Worm (Caenorhabditis elegans) whole organism, L3 larva: Measurements from ENCODE around the gene mrps-26.

Experiments used
- ama-1 ChIP-seq: fragments of 150-350 bp; optimal IDR thresholded peaks from 2 replicates; lab custom pipeline; 2018
- ceh-82 ChIP-seq: fragments of 150-350 bp; optimal IDR thresholded peaks from 2 replicates; lab custom pipeline; 2014; ENCODE audit warnings: missing biosample characterization, missing genetic modification characterization
- elt-3 ChIP-seq, 3 experiments: fragments of 150-350 bp in 1 of 3; sonication (generic microtip) in 2 of 3; optimal IDR thresholded peaks; 2 replicates in 2 of 3; 4 replicates in 1 of 3; lab custom pipeline; 2014 to 2017; ENCODE audit warnings: missing biosample characterization in 3 of 3, missing genetic modification characterization in 3 of 3
- fos-1 ChIP-seq: fragments of 150-350 bp; optimal IDR thresholded peaks from 2 replicates; lab custom pipeline; 2014; ENCODE audit warnings: missing biosample characterization, missing genetic modification characterization
- nhr-28 ChIP-seq: fragments of 150-350 bp; optimal IDR thresholded peaks from 2 replicates; lab custom pipeline; 2014; ENCODE audit warnings: missing biosample characterization, missing genetic modification characterization
- nhr-76 ChIP-seq: fragments of 150-350 bp; sonication (generic microtip); optimal IDR thresholded peaks from 5 replicates; lab custom pipeline; 2014; ENCODE audit warnings: missing biosample characterization, missing genetic modification characterization
- snpc-4 ChIP-seq: fragments of 150-350 bp; optimal IDR thresholded peaks from 2 replicates; lab custom pipeline; 2014; ENCODE audit warnings: missing biosample characterization, missing genetic modification characterization
- tbx-2 ChIP-seq: sonication (generic microtip); optimal IDR thresholded peaks from 2 replicates; lab custom pipeline; 2016; ENCODE audit warnings: mild to moderate bottlenecking, missing genetic modification characterization, missing compliant biosample characterization
- zag-1 ChIP-seq: fragments of 150-350 bp; optimal IDR thresholded peaks from 2 replicates; lab custom pipeline; 2014; ENCODE audit warnings: missing biosample characterization, missing genetic modification characterization

- TF ChIP-seq elt-3 (tag; optimal IDR thresholded peaks at IDR 0.05; lab: Kevin White, UChicago) (peak in 2 of 3 experiments; percentile 42 to 64), snpc-4 (tag; lab: Kevin White, UChicago) (no peak), zag-1 (no peak), tbx-2 (tag; lab: Kevin White, UChicago) (no peak), fos-1 (tag; lab: Kevin White, UChicago) (no peak), ceh-82 (no peak), nhr-28 (no peak), nhr-76 (no peak), ama-1 (no peak)
Observed at ce11 chrIII:5201267-5201666, 33.1 kb upstream of the mrps-26 start.
